Worm (Caenorhabditis elegans): ENCODE results near the gene pqn-67.

The pqn-67 gene

ce11 chrV:12921680-12922079 is 2.5 kb upstream of the pqn-67 start:
- TF ChIP-seq ceh-24 (tag; optimal IDR thresholded peaks at IDR 0.05) (no peak), ceh-9 (tag; optimal IDR thresholded peaks at IDR 0.05) (no peak), elt-2 (tag; optimal IDR thresholded peaks at IDR 0.05) (no peak), tbx-7 (tag; optimal IDR thresholded peaks at IDR 0.05) (no peak), pat-9 (tag; optimal IDR thresholded peaks at IDR 0.05) (no peak), sox-2 (GFP tag; IDR thresholded peaks at IDR 0.05) (no peak), pag-3 (tag; optimal IDR thresholded peaks at IDR 0.05; ENCODE audit: borderline replicate concordance) (no peak), F13H6.1 (tag; optimal IDR thresholded peaks at IDR 0.05) (no peak), K09A11.1 (tag; optimal IDR thresholded peaks at IDR 0.05; ENCODE audit: insufficient read depth) (no peak), mec-3 (tag; optimal IDR thresholded peaks at IDR 0.05; ENCODE audit: borderline replicate concordance) (no peak), ttx-3 (tag; optimal IDR thresholded peaks at IDR 0.05) (no peak), sox-4 (tag; optimal IDR thresholded peaks at IDR 0.05) (no peak), npax-4 (tag; optimal IDR thresholded peaks at IDR 0.05) (no peak)

ce11 chrV:12922308-12922707 is 1.9 kb upstream of the pqn-67 start, which contains the start of gene dhrs-4:
Gene dhrs-4 (plus strand): TSS chrV:12922608.
- TF ChIP-seq pros-1 (tag; optimal IDR thresholded peaks at IDR 0.05) (no peak), ttx-3 (tag; optimal IDR thresholded peaks at IDR 0.05) (no peak), Y22D7AL.16 (tag; optimal IDR thresholded peaks at IDR 0.05) (no peak), nhr-11 (tag; optimal IDR thresholded peaks at IDR 0.05) (no peak), fkh-6 (tag; optimal IDR thresholded peaks at IDR 0.05) (no peak), C38D4.7 (GFP tag; optimal IDR thresholded peaks at IDR 0.05) (no peak)

ce11 chrV:12928929-12929532 is 4.8 kb downstream of the pqn-67 start, which contains the start of gene T16G1.2:
Gene T16G1.2 (plus strand): TSS chrV:12929482.
- TF ChIP-seq pha-2 (tag; optimal IDR thresholded peaks at IDR 0.05), result no peak

- TF ChIP-seq unc-3 (GFP tag; conservative IDR thresholded peaks at IDR 0.05), result no peak
- no peak for TF ChIP-seq unc-3 (tag; optimal IDR thresholded peaks at IDR 0.05)
- TF ChIP-seq zip-5 (tag; optimal IDR thresholded peaks at IDR 0.05), result no peak
- TF ChIP-seq pha-4 (tag; optimal IDR thresholded peaks at IDR 0.05), result no peak
- TF ChIP-seq ceh-9 (tag; optimal IDR thresholded peaks at IDR 0.05), result no peak
- TF ChIP-seq che-1 (tag; optimal IDR thresholded peaks at IDR 0.05), result no peak
- TF ChIP-seq fkh-10 (GFP tag; optimal IDR thresholded peaks at IDR 0.05), result no peak
- TF ChIP-seq pax-1 (tag; optimal IDR thresholded peaks at IDR 0.05), result no peak
- no peak for TF ChIP-seq ceh-34 (tag; optimal IDR thresholded peaks at IDR 0.05)
- no peak for TF ChIP-seq unc-42 (tag; optimal IDR thresholded peaks at IDR 0.05)
- no peak for TF ChIP-seq ceh-48 (tag; optimal IDR thresholded peaks at IDR 0.05)
- TF ChIP-seq elt-2 (tag; optimal IDR thresholded peaks at IDR 0.05), result no peak
- no peak for TF ChIP-seq ceh-6 (GFP tag; optimal IDR thresholded peaks at IDR 0.05)
- TF ChIP-seq C38D4.7 (GFP tag; optimal IDR thresholded peaks at IDR 0.05), result no peak
- TF ChIP-seq dve-1 (tag; optimal IDR thresholded peaks at IDR 0.05), result no peak
- no peak for TF ChIP-seq T23F11.4 (GFP tag; optimal IDR thresholded peaks at IDR 0.05)
- TF ChIP-seq rnt-1 (tag; optimal IDR thresholded peaks at IDR 0.05), result no peak
- no peak for TF ChIP-seq ama-1 (optimal IDR thresholded peaks at IDR 0.05)
- no peak for TF ChIP-seq sox-4 (tag; optimal IDR thresholded peaks at IDR 0.05)
- no peak for TF ChIP-seq ceh-31 (tag; optimal IDR thresholded peaks at IDR 0.05)
Observed at ce11 chrV:12933654-12934053, 9.4 kb downstream of the pqn-67 start.

- TF ChIP-seq unc-86 (tag; optimal IDR thresholded peaks at IDR 0.05), result no peak
- no peak for TF ChIP-seq ceh-14 (tag; optimal IDR thresholded peaks at IDR 0.05)
- TF ChIP-seq ceh-34 (tag; optimal IDR thresholded peaks at IDR 0.05), result no peak
- TF ChIP-seq ceh-18 (tag; optimal IDR thresholded peaks at IDR 0.05), result no peak
- TF ChIP-seq pat-9 (tag; optimal IDR thresholded peaks at IDR 0.05), result no peak
- no peak for TF ChIP-seq hlh-13 (GFP tag; optimal IDR thresholded peaks at IDR 0.05)
- no peak for TF ChIP-seq pqm-1 (tag; optimal IDR thresholded peaks at IDR 0.05)
- no peak for TF ChIP-seq pha-2 (tag; optimal IDR thresholded peaks at IDR 0.05)
- TF ChIP-seq pha-4 (tag; optimal IDR thresholded peaks at IDR 0.05), result no peak
- no peak for TF ChIP-seq nhr-232 (tag; optimal IDR thresholded peaks at IDR 0.05)
- TF ChIP-seq K09A11.1 (tag; optimal IDR thresholded peaks at IDR 0.05; ENCODE audit: insufficient read depth), result no peak
- TF ChIP-seq ceh-30 (tag; optimal IDR thresholded peaks at IDR 0.05), result no peak
- no peak for TF ChIP-seq hlh-30 (tag; optimal IDR thresholded peaks at IDR 0.05; ENCODE audit: insufficient read depth)
- TF ChIP-seq ref-2 (tag; optimal IDR thresholded peaks at IDR 0.05), result no peak
Observed at ce11 chrV:12934976-12935375, 10.7 kb downstream of the pqn-67 start, which contains the start of gene T16G1.7. Gene T16G1.7 (minus strand): TSS chrV:12935112.

Measured in whole organism, late embryonic.